Worm (Caenorhabditis elegans): ENCODE measurements around the gene hmt-1.
A peak's percentile ranks its signal among the peaks of the same experiment; 100 is the strongest.

The hmt-1 gene

DNA sequence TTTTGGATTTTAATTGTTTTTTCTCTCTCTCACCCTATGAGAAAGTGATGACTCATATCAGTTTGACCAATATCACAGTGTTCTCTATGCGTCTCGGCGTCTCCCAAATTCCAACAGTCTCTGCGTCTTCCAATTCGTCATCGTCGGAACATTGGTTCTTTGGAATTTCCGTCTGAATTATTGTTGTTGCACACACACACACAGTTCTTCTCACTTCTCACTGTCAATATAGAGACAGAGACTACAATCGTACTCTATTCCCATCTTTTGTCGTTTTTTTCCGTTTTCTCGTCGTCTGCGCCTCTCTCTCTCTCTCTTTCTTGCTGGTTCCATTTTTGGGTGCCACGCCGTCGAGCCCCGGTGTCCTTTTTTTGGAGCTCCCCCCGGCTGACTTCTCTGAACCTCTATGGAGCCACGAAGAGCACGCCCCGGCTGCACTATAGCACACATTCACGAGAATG is 49.1 kb downstream of the hmt-1 start (continued):
- TF ChIP-seq rbr-2 (tag; optimal IDR thresholded peaks at IDR 0.05) (peak; percentile 20), php-3 (GFP tag; IDR thresholded peaks at IDR 0.05) (no peak), lin-13 (GFP tag; optimal IDR thresholded peaks at IDR 0.05) (no peak)

DNA sequence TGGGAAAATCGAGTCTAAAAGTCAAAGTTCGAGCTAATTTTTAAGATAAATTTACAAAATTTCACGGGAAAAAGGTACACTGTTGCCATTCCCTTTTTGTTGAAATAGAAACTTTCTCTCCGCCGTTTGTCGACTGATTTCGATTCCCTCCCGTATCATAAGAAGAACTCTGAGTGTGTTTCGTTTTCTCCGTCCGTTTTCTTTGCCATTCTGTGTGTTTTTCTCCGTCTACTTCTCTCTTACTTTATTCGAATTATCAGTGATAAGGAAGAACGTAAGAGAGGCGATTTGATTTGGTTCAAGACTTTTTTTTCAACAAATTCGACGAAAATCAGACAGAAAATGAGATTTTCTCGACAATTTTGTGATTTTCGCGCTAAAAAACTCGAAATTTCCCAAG is 53.2 kb downstream of the hmt-1 start:
- no peak for TF ChIP-seq zip-2 (tag; optimal IDR thresholded peaks at IDR 0.05)
- peak; percentile 76 for TF ChIP-seq nhr-28 (tag; optimal IDR thresholded peaks at IDR 0.05)
- TF ChIP-seq hlh-11 (tag; optimal IDR thresholded peaks at IDR 0.05) = peak; percentile 43
- no peak for TF ChIP-seq daf-16 (GFP tag; optimal IDR thresholded peaks at IDR 0.05)
- peak; percentile 39 for TF ChIP-seq daf-16 (tag; optimal IDR thresholded peaks at IDR 0.05)
- TF ChIP-seq pqm-1 (tag; optimal IDR thresholded peaks at IDR 0.05) = peak; percentile 81
- TF ChIP-seq ama-1 (optimal IDR thresholded peaks at IDR 0.05) = no peak
- peak; percentile 30 for TF ChIP-seq dve-1 (tag; optimal IDR thresholded peaks at IDR 0.05; ENCODE audit: insufficient read depth)
- TF ChIP-seq mep-1 (tag; optimal IDR thresholded peaks at IDR 0.05) = peak; percentile 3
- TF ChIP-seq dmd-6 (GFP tag; IDR thresholded peaks at IDR 0.05) = peak; percentile 34; the same call in 1 of the 2 replicates

DNA sequence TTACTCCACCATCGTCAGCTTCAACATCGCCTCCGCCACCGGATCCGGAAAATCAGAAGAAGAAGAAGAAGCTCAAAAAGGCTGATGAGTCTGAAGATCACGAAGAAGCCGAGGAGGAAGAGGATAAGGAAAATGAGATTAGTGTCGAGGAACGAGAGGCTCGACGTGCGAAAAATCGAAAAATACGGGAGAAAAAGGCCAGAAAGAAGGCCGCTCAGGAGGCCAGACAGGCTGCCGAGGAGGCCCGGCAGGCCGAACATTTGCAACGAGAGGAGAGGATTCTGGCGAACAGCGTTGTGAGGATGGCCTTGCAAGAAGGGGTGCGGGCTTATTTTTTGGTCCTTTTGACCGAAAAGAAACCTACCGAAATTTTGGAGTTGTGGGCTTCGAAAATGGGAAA is 54.6 kb downstream of the hmt-1 start:
- TF ChIP-seq arid-1 (GFP tag; conservative IDR thresholded peaks at IDR 0.05) (no peak), aha-1 (tag) (peak; percentile 87), set-16 (GFP tag; IDR thresholded peaks at IDR 0.05) (peak; percentile 71), unc-62 (GFP tag; optimal IDR thresholded peaks at IDR 0.05 in 1 of 2) (peak in 1 of 2 experiments; percentile 1), unc-62 (tag; optimal IDR thresholded peaks at IDR 0.05) (no peak)

Data from whole organism, L4 larva.